Fruit fly (Drosophila melanogaster) whole organism, embryonic: ENCODE measurements around the gene TrpRS.

Experiments used
- Atf6 ChIP-seq: fragments of 200-800 bp; sonication (Bioruptor generic); IDR thresholded peaks from 2 replicates; pipeline ENCODE4 v1.3.6; 2022; ENCODE audit warnings: missing biosample characterization, missing genetic modification characterization
- B-H1 ChIP-seq: fragments of 200-800 bp; sonication (Bioruptor generic); IDR thresholded peaks from 3 replicates; pipeline ENCODE4 v1.3.6; 2022; ENCODE audit warnings: missing biosample characterization, missing genetic modification characterization
- Bteb2 ChIP-seq: fragments of 200-800 bp; sonication (Bioruptor generic); optimal IDR thresholded peaks from 2 replicates; lab custom pipeline; 2016; ENCODE audit warnings: missing biosample characterization, missing genetic modification characterization
- CG12071 ChIP-seq: fragments of 200-800 bp; sonication (Bioruptor generic); optimal IDR thresholded peaks from 3 replicates; lab custom pipeline; 2018; ENCODE audit warnings: missing biosample characterization, mild to moderate bottlenecking, missing genetic modification characterization
- CG12219 ChIP-seq: fragments of 200-800 bp; sonication (Bioruptor generic); optimal IDR thresholded peaks from 3 replicates; lab custom pipeline; 2018; ENCODE audit warnings: missing biosample characterization, mild to moderate bottlenecking, missing genetic modification characterization
- CG1233 ChIP-seq: fragments of 200-800 bp; sonication (Bioruptor generic); optimal IDR thresholded peaks from 4 replicates; lab custom pipeline; 2018; ENCODE audit warnings: missing biosample characterization, mild to moderate bottlenecking, missing genetic modification characterization
- CG15269 ChIP-seq: fragments of 200-800 bp; sonication (Bioruptor generic); optimal IDR thresholded peaks from 2 replicates; lab custom pipeline; 2018; ENCODE audit warnings: missing biosample characterization, mild to moderate bottlenecking, missing genetic modification characterization, moderate library complexity
- CG15696 ChIP-seq: fragments of 200-800 bp; sonication (Bioruptor generic); optimal IDR thresholded peaks from 2 replicates; lab custom pipeline; 2019; ENCODE audit warnings: missing biosample characterization, mild to moderate bottlenecking, missing genetic modification characterization, moderate library complexity
- CG16779 ChIP-seq: fragments of 200-800 bp; sonication (Bioruptor generic); IDR thresholded peaks from 2 replicates; pipeline ENCODE4 v1.3.6; 2022; ENCODE audit warnings: missing biosample characterization, missing genetic modification characterization
- CG30431 ChIP-seq: fragments of 200-800 bp; sonication (Bioruptor generic); optimal IDR thresholded peaks from 2 replicates; lab custom pipeline; 2017; ENCODE audit warnings: missing biosample characterization, missing genetic modification characterization
- CG3065 ChIP-seq: fragments of 200-800 bp; sonication (Bioruptor generic); optimal IDR thresholded peaks from 2 replicates; lab custom pipeline; 2016; ENCODE audit warnings: missing biosample characterization, missing genetic modification characterization
- CG31224 ChIP-seq: fragments of 200-800 bp; sonication (Bioruptor generic); IDR thresholded peaks from 2 replicates; pipeline ENCODE4 v1.3.6; 2022; ENCODE audit warnings: missing biosample characterization, missing genetic modification characterization
- CG3163 ChIP-seq: fragments of 200-800 bp; sonication (Bioruptor generic); optimal IDR thresholded peaks from 3 replicates; lab custom pipeline; 2016; ENCODE audit warnings: missing biosample characterization, missing genetic modification characterization
- CG4360 ChIP-seq: fragments of 200-800 bp; sonication (Bioruptor generic); IDR thresholded peaks from 2 replicates; pipeline ENCODE4 v1.3.6; 2022; ENCODE audit warnings: missing biosample characterization, missing genetic modification characterization
- CG4820 ChIP-seq: fragments of 200-800 bp; sonication (Bioruptor generic); optimal IDR thresholded peaks from 3 replicates; lab custom pipeline; 2016; ENCODE audit warnings: missing biosample characterization, missing genetic modification characterization
- CG5953 ChIP-seq: fragments of 200-800 bp; sonication (Bioruptor generic); IDR thresholded peaks from 2 replicates; pipeline ENCODE4 v1.3.6; 2022; ENCODE audit warnings: missing biosample characterization, missing genetic modification characterization
- CG6791 ChIP-seq: fragments of 200-800 bp; sonication (Bioruptor generic); IDR thresholded peaks from 3 replicates; pipeline ENCODE4 v1.3.6; 2022; ENCODE audit warnings: missing biosample characterization, missing genetic modification characterization; ENCODE audit not compliant: partially characterized antibody
- CG7357 ChIP-seq: fragments of 200-800 bp; sonication (Bioruptor generic); IDR thresholded peaks from 3 replicates; pipeline ENCODE4 v1.3.6; 2022; ENCODE audit warnings: missing biosample characterization, missing genetic modification characterization
- CG7372 ChIP-seq: fragments of 200-800 bp; sonication (Bioruptor generic); IDR thresholded peaks from 2 replicates; pipeline ENCODE4 v1.3.6; 2022; ENCODE audit warnings: missing biosample characterization, missing genetic modification characterization
- CG7928 ChIP-seq: fragments of 200-800 bp; sonication (Bioruptor generic); optimal IDR thresholded peaks from 2 replicates; lab custom pipeline; 2017; ENCODE audit warnings: missing biosample characterization, mild to moderate bottlenecking, missing genetic modification characterization
- CG8359 ChIP-seq: fragments of 200-800 bp; sonication (Bioruptor generic); optimal IDR thresholded peaks from 2 replicates; lab custom pipeline; 2017; ENCODE audit warnings: missing biosample characterization, mild to moderate bottlenecking, missing genetic modification characterization, borderline replicate concordance
- CG9932 ChIP-seq: fragments of 200-800 bp; sonication (Bioruptor generic); IDR thresholded peaks from 2 replicates; pipeline ENCODE4 v1.3.6; 2022; ENCODE audit warnings: missing biosample characterization, missing genetic modification characterization
- Camta ChIP-seq: fragments of 200-800 bp; sonication (Bioruptor generic); optimal IDR thresholded peaks from 2 replicates; lab custom pipeline; 2016; ENCODE audit warnings: missing biosample characterization, missing genetic modification characterization
- D19A ChIP-seq: fragments of 200-800 bp; optimal IDR thresholded peaks from 3 replicates; lab custom pipeline; 2019; ENCODE audit warnings: missing biosample characterization, mild to moderate bottlenecking, missing genetic modification characterization, moderate library complexity
- D19B ChIP-seq: fragments of 200-800 bp; sonication (Bioruptor generic); optimal IDR thresholded peaks from 2 replicates; lab custom pipeline; 2017; ENCODE audit warnings: missing biosample characterization, mild to moderate bottlenecking, missing genetic modification characterization
- Deaf1 ChIP-seq: fragments of 200-800 bp; optimal IDR thresholded peaks from 3 replicates; lab custom pipeline; 2019; ENCODE audit warnings: missing biosample characterization, mild to moderate bottlenecking, missing genetic modification characterization, moderate library complexity
- Dip2 ChIP-seq: fragments of 200-800 bp; sonication (Bioruptor generic); IDR thresholded peaks from 2 replicates; pipeline ENCODE4 v1.3.6; 2022; ENCODE audit warnings: missing biosample characterization, missing genetic modification characterization
- Hr51 ChIP-seq, 2 experiments: fragments of 200-800 bp; sonication (Bioruptor generic); optimal IDR thresholded peaks; 2 replicates in 1 of 2; 3 replicates in 1 of 2; lab custom pipeline; 2016 to 2018; ENCODE audit warnings: missing biosample characterization in 2 of 2, missing genetic modification characterization in 2 of 2, mild to moderate bottlenecking in 1 of 2, moderate library complexity in 1 of 2
- Jarid2 ChIP-seq: fragments of 200-800 bp; sonication (Bioruptor generic); optimal IDR thresholded peaks from 3 replicates; lab custom pipeline; 2017; ENCODE audit warnings: mild to moderate bottlenecking, missing biosample characterization, missing genetic modification reagents, missing genetic modification characterization
- Kr ChIP-seq: fragments of 200-800 bp; sonication (Bioruptor generic); optimal IDR thresholded peaks from 2 replicates; lab custom pipeline; 2017; ENCODE audit warnings: missing biosample characterization, mild to moderate bottlenecking, missing genetic modification characterization
- Lpt ChIP-seq: fragments of >200 bp; optimal IDR thresholded peaks from 2 replicates; lab custom pipeline; 2018; ENCODE audit warnings: missing biosample characterization, missing genetic modification characterization
- Nf-YB ChIP-seq: fragments of 200-800 bp; sonication (Bioruptor generic); optimal IDR thresholded peaks from 3 replicates; lab custom pipeline; 2019; ENCODE audit warnings: missing biosample characterization, mild to moderate bottlenecking, missing genetic modification characterization, moderate library complexity
- Oaz ChIP-seq: fragments of 200-800 bp; sonication (Bioruptor generic); IDR thresholded peaks from 2 replicates; pipeline ENCODE4 v1.3.6; 2022; ENCODE audit warnings: missing biosample characterization, missing genetic modification characterization
- Stat92E ChIP-seq, 3 experiments: fragments of >200 bp in 2 of 3; fragments of 200-800 bp in 1 of 3; sonication (Bioruptor generic) in 1 of 3; optimal IDR thresholded peaks; 2 replicates each; lab custom pipeline; 2017 to 2019; ENCODE audit warnings: missing biosample characterization in 3 of 3, missing genetic modification characterization in 3 of 3, mild to moderate bottlenecking in 1 of 3, moderate library complexity in 1 of 3
- Usf ChIP-seq: fragments of 200-800 bp; sonication (Bioruptor generic); optimal IDR thresholded peaks from 2 replicates; lab custom pipeline; 2017; ENCODE audit warnings: missing genotype, missing biosample characterization, missing genetic modification characterization
- Xrp1 ChIP-seq: fragments of 200-800 bp; sonication (Bioruptor generic); IDR thresholded peaks from 2 replicates; pipeline ENCODE4 v1.3.6; 2022; ENCODE audit warnings: missing biosample characterization, missing genetic modification characterization
- al ChIP-seq: fragments of 200-800 bp; sonication (Bioruptor generic); IDR thresholded peaks from 2 replicates; pipeline ENCODE4 v1.3.6; 2022; ENCODE audit warnings: missing biosample characterization, missing genetic modification characterization
- bcd ChIP-seq: fragments of 200-800 bp; sonication (Bioruptor generic); optimal IDR thresholded peaks from 2 replicates; lab custom pipeline; 2017; ENCODE audit warnings: missing biosample characterization, mild to moderate bottlenecking, missing genetic modification characterization
- dmrt11E ChIP-seq: fragments of 200-800 bp; sonication (Bioruptor generic); optimal IDR thresholded peaks from 3 replicates; lab custom pipeline; 2018; ENCODE audit warnings: missing biosample characterization, mild to moderate bottlenecking, missing genetic modification characterization, moderate library complexity
- dmrt99B ChIP-seq: fragments of 200-800 bp; sonication (Bioruptor generic); optimal IDR thresholded peaks from 2 replicates; lab custom pipeline; 2018; ENCODE audit warnings: missing biosample characterization, mild to moderate bottlenecking, missing genetic modification characterization, moderate library complexity
- fd102C ChIP-seq: fragments of 200-800 bp; sonication (Bioruptor generic); optimal IDR thresholded peaks from 2 replicates; lab custom pipeline; 2018; ENCODE audit warnings: missing biosample characterization, mild to moderate bottlenecking, missing genetic modification characterization, moderate library complexity
- gt ChIP-seq: fragments of 200-800 bp; sonication (Bioruptor generic); IDR thresholded peaks from 2 replicates; pipeline ENCODE4 v1.3.6; 2022; ENCODE audit warnings: missing biosample characterization, missing genetic modification characterization
- jing ChIP-seq: fragments of 200-800 bp; sonication (Bioruptor generic); optimal IDR thresholded peaks from 2 replicates; lab custom pipeline; 2018; ENCODE audit warnings: missing biosample characterization, mild to moderate bottlenecking, missing genetic modification characterization
- lilli ChIP-seq: fragments of 200-800 bp; sonication (Bioruptor generic); optimal IDR thresholded peaks from 3 replicates; lab custom pipeline; 2016; ENCODE audit warnings: missing biosample characterization, missing genetic modification characterization
- nmo ChIP-seq: fragments of 200-800 bp; sonication (Bioruptor generic); optimal IDR thresholded peaks from 2 replicates; lab custom pipeline; 2018; ENCODE audit warnings: missing biosample characterization, mild to moderate bottlenecking, missing genetic modification characterization, moderate library complexity
- oc ChIP-seq: fragments of 200-800 bp; sonication (Bioruptor generic); optimal IDR thresholded peaks from 2 replicates; lab custom pipeline; 2018; ENCODE audit warnings: missing biosample characterization, mild to moderate bottlenecking, missing genetic modification characterization, moderate library complexity
- p53 ChIP-seq: fragments of 200-800 bp; sonication (Bioruptor generic); optimal IDR thresholded peaks from 2 replicates; lab custom pipeline; 2016; ENCODE audit warnings: missing biosample characterization, missing genetic modification characterization
- pum ChIP-seq: fragments of 200-800 bp; sonication (Bioruptor generic); optimal IDR thresholded peaks from 2 replicates; lab custom pipeline; 2016; ENCODE audit warnings: missing biosample characterization, missing genetic modification characterization
- salm ChIP-seq: fragments of 200-800 bp; sonication (Bioruptor generic); optimal IDR thresholded peaks from 2 replicates; lab custom pipeline; 2018; ENCODE audit warnings: missing biosample characterization, mild to moderate bottlenecking, missing genetic modification characterization
- seq ChIP-seq: fragments of 200-800 bp; sonication (Bioruptor generic); IDR thresholded peaks from 2 replicates; pipeline ENCODE4 v1.3.6; 2022; ENCODE audit warnings: missing biosample characterization, missing genetic modification characterization
- sisA ChIP-seq: fragments of 200-800 bp; sonication (Bioruptor generic); IDR thresholded peaks from 2 replicates; pipeline ENCODE4 v1.3.6; 2022; ENCODE audit warnings: missing biosample characterization, missing genetic modification characterization

The TrpRS gene

dm6 chr3R:9227330-9227729 is 39.4 kb downstream of the TrpRS start (continued):
- no peak for TF ChIP-seq Jarid2 (GFP tag; lab: Kevin White, UChicago)
- peak; percentile 77 for TF ChIP-seq CG31224 (GFP tag; lab: Robert Waterston, UW)
- TF ChIP-seq Atf6 (GFP tag; lab: Robert Waterston, UW): peak; percentile 83
- no peak for TF ChIP-seq oc
- peak; percentile 55; the same call in 1 of the 2 replicates for TF ChIP-seq CG16779
- TF ChIP-seq D19A (tag; lab: Kevin White, UChicago): peak; percentile 63
- no peak for TF ChIP-seq Stat92E (GFP tag; optimal IDR thresholded peaks at IDR 0.05; lab: Kevin White, UChicago)
- no peak for TF ChIP-seq CG4360 (GFP tag; lab: Robert Waterston, UW)
- peak; percentile 71 for TF ChIP-seq nmo (GFP tag; lab: Kevin White, UChicago)
- TF ChIP-seq Hr51 (GFP tag; optimal IDR thresholded peaks at IDR 0.05; lab: Kevin White, UChicago): peak; percentile 1 to 87
- TF ChIP-seq salm (tag; lab: Kevin White, UChicago): peak; percentile 39
- peak; percentile 16 for TF ChIP-seq Deaf1 (tag; lab: Kevin White, UChicago)
- peak; percentile 22 for TF ChIP-seq CG7928 (GFP tag; lab: Kevin White, UChicago)
- peak; percentile 69 for TF ChIP-seq CG7372 (GFP tag; lab: Robert Waterston, UW)
- TF ChIP-seq Kr (GFP tag; lab: Kevin White, UChicago): no peak
- peak; percentile 83 for TF ChIP-seq bcd (GFP tag; lab: Kevin White, UChicago)
- no peak for TF ChIP-seq gt (GFP tag; lab: Robert Waterston, UW)
- TF ChIP-seq CG12071 (GFP tag; lab: Kevin White, UChicago): no peak
- peak; percentile 51; the same call in 1 of the 2 replicates for TF ChIP-seq Oaz (GFP tag; lab: Robert Waterston, UW)
- peak; percentile 2 for TF ChIP-seq CG8359 (GFP tag; lab: Kevin White, UChicago)
- peak; percentile 84 for TF ChIP-seq D19B (GFP tag; lab: Kevin White, UChicago)
- peak; percentile 63 for TF ChIP-seq lilli (GFP tag; lab: Kevin White, UChicago)
- no peak for TF ChIP-seq pum
- TF ChIP-seq CG3065 (GFP tag; lab: Kevin White, UChicago): no peak
- peak; percentile 43 for TF ChIP-seq CG4820 (GFP tag; lab: Kevin White, UChicago)
- TF ChIP-seq CG15696 (tag; lab: Kevin White, UChicago): peak; percentile 23
- no peak for TF ChIP-seq Lpt (GFP tag; lab: Kevin White, UChicago)
- peak; percentile 81 for TF ChIP-seq CG9932 (GFP tag; lab: Robert Waterston, UW)
- peak; percentile 71 for TF ChIP-seq seq
- TF ChIP-seq Bteb2 (GFP tag; lab: Kevin White, UChicago): no peak
- TF ChIP-seq CG12219 (GFP tag; lab: Kevin White, UChicago): peak; percentile 28
- TF ChIP-seq CG15269: peak; percentile 83
- TF ChIP-seq p53 (GFP tag; lab: Kevin White, UChicago): no peak
- peak; percentile 39; the same call in 1 of the 2 replicates for TF ChIP-seq CG5953 (GFP tag; lab: Robert Waterston, UW)
- TF ChIP-seq Nf-YB (GFP tag; lab: Kevin White, UChicago): no peak
- no peak for TF ChIP-seq dmrt11E (tag; lab: Kevin White, UChicago)
- peak; percentile 68 for TF ChIP-seq CG1233 (GFP tag; lab: Kevin White, UChicago)
- no peak for TF ChIP-seq CG3163 (GFP tag; lab: Kevin White, UChicago)
- TF ChIP-seq B-H1: peak; percentile 75
- no peak for TF ChIP-seq CG6791 (GFP tag; lab: Robert Waterston, UW)
- peak; percentile 84 for TF ChIP-seq dmrt99B
- TF ChIP-seq Usf: peak; percentile 60
- no peak for TF ChIP-seq Camta (GFP tag; lab: Kevin White, UChicago)
- peak; percentile 72 for TF ChIP-seq sisA
- TF ChIP-seq fd102C (GFP tag; lab: Kevin White, UChicago): no peak
- no peak for TF ChIP-seq CG30431 (GFP tag; lab: Kevin White, UChicago)
- peak; percentile 71 for TF ChIP-seq CG7357
- TF ChIP-seq jing (GFP tag; lab: Kevin White, UChicago): peak; percentile 53
- peak; percentile 88 for TF ChIP-seq al (GFP tag; lab: Robert Waterston, UW)
- 0 out of 2 replicates have a peak, but pooled peaks have one; percentile 34 for TF ChIP-seq Dip2 (GFP tag; lab: Robert Waterston, UW)
- peak; percentile 67; the same call in 1 of the 2 replicates for TF ChIP-seq Xrp1 (GFP tag; lab: Robert Waterston, UW)
